Worm (Caenorhabditis elegans): Measurements from ENCODE around the gene cyb-1.

cyb-1 gene

DNA sequence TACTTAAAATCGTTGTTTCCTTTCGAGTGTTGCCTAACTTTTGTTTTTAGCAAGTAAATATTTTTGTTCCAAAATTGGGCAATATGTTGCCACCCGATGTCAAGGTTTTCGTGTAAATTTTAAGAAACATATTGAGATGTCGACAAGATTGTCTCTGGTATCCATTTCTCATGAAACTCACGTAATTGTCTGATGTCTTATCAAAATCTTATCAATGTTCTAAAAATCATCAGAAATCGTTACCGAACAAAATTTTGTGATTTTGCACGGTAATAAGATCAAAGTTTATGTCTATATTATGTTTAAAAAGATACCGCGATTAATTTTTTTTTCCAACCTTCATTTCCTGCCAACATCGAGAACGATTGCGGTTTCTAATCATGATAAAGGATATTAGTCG, 36.0 kb upstream of the cyb-1 start:
- TF ChIP-seq ceh-30 (tag; optimal IDR thresholded peaks at IDR 0.05), result no peak
- TF ChIP-seq ceh-14 (tag; optimal IDR thresholded peaks at IDR 0.05), result no peak
- no peak for TF ChIP-seq eyg-1 (tag; optimal IDR thresholded peaks at IDR 0.05)
- no peak for TF ChIP-seq ceh-24 (tag; optimal IDR thresholded peaks at IDR 0.05)
- TF ChIP-seq K02D7.2 (tag; optimal IDR thresholded peaks at IDR 0.05), result no peak
- no peak for TF ChIP-seq T23F11.4 (GFP tag; optimal IDR thresholded peaks at IDR 0.05)
- no peak for TF ChIP-seq K09A11.1 (tag; optimal IDR thresholded peaks at IDR 0.05; ENCODE audit: insufficient read depth)
- no peak for TF ChIP-seq sox-2 (GFP tag; IDR thresholded peaks at IDR 0.05)
- TF ChIP-seq ceh-22 (tag; optimal IDR thresholded peaks at IDR 0.05), result no peak
- TF ChIP-seq nfya-1 (tag; optimal IDR thresholded peaks at IDR 0.05), result no peak
- TF ChIP-seq nhr-232 (tag; optimal IDR thresholded peaks at IDR 0.05), result no peak
- no peak for TF ChIP-seq Y22D7AL.16 (tag; optimal IDR thresholded peaks at IDR 0.05)
- TF ChIP-seq fax-1 (tag; optimal IDR thresholded peaks at IDR 0.05), result no peak
- TF ChIP-seq hlh-15 (tag; optimal IDR thresholded peaks at IDR 0.05), result no peak
- TF ChIP-seq gmeb-2 (tag; optimal IDR thresholded peaks at IDR 0.05), result no peak
- no peak for TF ChIP-seq sox-4 (tag; optimal IDR thresholded peaks at IDR 0.05)
- TF ChIP-seq C08G9.2 (tag; optimal IDR thresholded peaks at IDR 0.05), result no peak

DNA sequence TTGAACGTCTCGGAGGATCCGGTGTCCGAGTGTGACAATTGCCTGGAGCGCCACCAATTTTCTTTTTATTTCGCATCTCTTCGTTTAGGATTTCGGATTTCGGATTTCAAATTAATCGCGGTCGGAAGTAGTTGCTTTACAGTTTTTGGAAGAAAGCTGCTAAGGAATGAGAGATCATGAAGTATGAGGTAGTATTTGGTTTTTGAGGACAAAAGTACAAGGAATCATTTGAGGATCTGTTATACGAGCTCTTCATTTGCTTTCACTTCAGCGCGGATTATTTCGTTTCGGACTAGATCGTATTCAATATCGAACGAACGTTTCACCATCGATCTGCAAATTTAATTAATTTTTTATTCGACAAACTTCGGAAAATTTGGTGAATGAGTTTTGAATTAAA, 35.4 kb upstream of the cyb-1 start, which contains the start of gene R102.11:
R102.11 (minus strand) TSS at position 101 of the 400 bp plus-strand sequence.
- TF ChIP-seq nhr-11 (tag; optimal IDR thresholded peaks at IDR 0.05), result no peak

DNA sequence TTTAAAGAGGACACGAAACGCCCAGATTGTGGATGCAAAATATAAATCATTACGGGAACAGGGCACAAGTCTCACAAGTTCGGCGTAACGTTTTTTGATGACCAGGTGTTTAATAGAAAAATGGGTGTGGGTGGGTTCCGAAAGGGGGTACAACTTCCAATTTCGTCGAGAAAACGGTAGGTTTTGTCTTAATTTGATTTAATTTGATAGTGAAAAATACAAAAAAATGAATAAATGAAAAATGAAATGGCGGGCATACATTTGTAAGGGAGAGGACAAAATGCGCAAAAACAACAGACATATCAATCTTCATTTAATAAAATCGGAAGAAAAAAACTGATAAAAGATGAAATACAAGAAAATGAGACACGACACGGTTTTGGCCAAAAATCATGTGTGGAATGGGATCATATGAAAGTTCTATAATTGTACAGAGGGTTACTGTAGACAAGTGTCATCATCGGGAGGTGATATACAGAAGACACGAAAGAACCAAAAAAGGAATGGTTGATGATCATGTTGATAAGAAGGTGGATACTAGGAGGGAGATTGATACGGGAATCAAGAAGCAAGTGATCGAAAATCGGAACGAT, 33.1 kb upstream of the cyb-1 start:
- TF ChIP-seq hlh-15 (tag; optimal IDR thresholded peaks at IDR 0.05) (no peak), nhr-232 (tag; optimal IDR thresholded peaks at IDR 0.05) (no peak), ceh-24 (tag; optimal IDR thresholded peaks at IDR 0.05) (no peak), ttx-3 (tag; optimal IDR thresholded peaks at IDR 0.05) (no peak)

- no peak for TF ChIP-seq mec-3 (tag; optimal IDR thresholded peaks at IDR 0.05; ENCODE audit: borderline replicate concordance)
- TF ChIP-seq ceh-6 (GFP tag; optimal IDR thresholded peaks at IDR 0.05), result no peak
- TF ChIP-seq ceh-48 (tag; optimal IDR thresholded peaks at IDR 0.05), result no peak
- no peak for TF ChIP-seq ceh-2 (tag; optimal IDR thresholded peaks at IDR 0.05)
- no peak for TF ChIP-seq pag-3 (tag; optimal IDR thresholded peaks at IDR 0.05; ENCODE audit: borderline replicate concordance)
- no peak for TF ChIP-seq K02D7.2 (tag; optimal IDR thresholded peaks at IDR 0.05)
- no peak for TF ChIP-seq hlh-13 (GFP tag; optimal IDR thresholded peaks at IDR 0.05)
- TF ChIP-seq unc-55 (GFP tag; optimal IDR thresholded peaks at IDR 0.05), result no peak
- no peak for TF ChIP-seq ceh-30 (tag; optimal IDR thresholded peaks at IDR 0.05)
- no peak for TF ChIP-seq C38D4.7 (GFP tag; optimal IDR thresholded peaks at IDR 0.05)
- TF ChIP-seq hlh-6 (tag; optimal IDR thresholded peaks at IDR 0.05), result no peak
- TF ChIP-seq nfya-1 (tag; optimal IDR thresholded peaks at IDR 0.05), result no peak
- no peak for TF ChIP-seq pros-1 (tag; optimal IDR thresholded peaks at IDR 0.05)
- TF ChIP-seq dmd-4 (tag; optimal IDR thresholded peaks at IDR 0.05; ENCODE audit: borderline replicate concordance), result no peak
- no peak for TF ChIP-seq ceh-45 (GFP tag; IDR thresholded peaks at IDR 0.05)
- TF ChIP-seq lim-6 (tag; optimal IDR thresholded peaks at IDR 0.05), result no peak
- no peak for TF ChIP-seq ceh-18 (tag; optimal IDR thresholded peaks at IDR 0.05)
- no peak for TF ChIP-seq nhr-11 (tag; optimal IDR thresholded peaks at IDR 0.05)
- TF ChIP-seq T23F11.4 (GFP tag; optimal IDR thresholded peaks at IDR 0.05), result no peak
Observed at ce11 chrIV:10705176-10705575, 29.8 kb upstream of the cyb-1 start, which contains the start of gene R102.10. Gene R102.10, plus strand, starts transcription at chrIV:10705476.

- TF ChIP-seq ttx-3 (tag; optimal IDR thresholded peaks at IDR 0.05) (no peak), pax-1 (tag; optimal IDR thresholded peaks at IDR 0.05) (no peak), Y22D7AL.16 (tag; optimal IDR thresholded peaks at IDR 0.05) (no peak), pat-9 (tag; optimal IDR thresholded peaks at IDR 0.05) (no peak), ets-4 (tag; optimal IDR thresholded peaks at IDR 0.05) (no peak), unc-3 (GFP tag; conservative IDR thresholded peaks at IDR 0.05) (no peak), unc-3 (tag; optimal IDR thresholded peaks at IDR 0.05) (no peak), che-1 (tag; optimal IDR thresholded peaks at IDR 0.05) (no peak), unc-86 (tag; optimal IDR thresholded peaks at IDR 0.05) (no peak), ceh-31 (tag; optimal IDR thresholded peaks at IDR 0.05) (no peak), ama-1 (optimal IDR thresholded peaks at IDR 0.05) (no peak)
Observed at ce11 chrIV:10706090-10706489, 28.9 kb upstream of the cyb-1 start, which contains the start of gene R102.6. Gene R102.6, minus strand, starts transcription at chrIV:10706190.
